Fruit fly (Drosophila melanogaster) whole organism, wandering third instar larva: ENCODE results near the gene SPH93.
A peak's percentile ranks its signal among the peaks of the same experiment; 100 is the strongest.

Source experiments
- CG9705 ChIP-seq: fragments of 200-800 bp; sonication (Bioruptor generic); optimal IDR thresholded peaks from 2 replicates; lab custom pipeline; 2018; ENCODE audit warnings: missing biosample characterization, mild to moderate bottlenecking, missing genetic modification characterization
- CrebA ChIP-seq: fragments of 200-800 bp; sonication (Bioruptor generic); optimal IDR thresholded peaks from 2 replicates; lab custom pipeline; 2016; ENCODE audit warnings: missing biosample characterization, mild to moderate bottlenecking, missing genetic modification characterization, borderline replicate concordance
- Dfd ChIP-seq: fragments of >200 bp; optimal IDR thresholded peaks from 2 replicates; lab custom pipeline; 2017; ENCODE audit warnings: missing biosample characterization, missing genetic modification characterization
- N ChIP-seq: fragments of >200 bp; optimal IDR thresholded peaks from 2 replicates; lab custom pipeline; 2018; ENCODE audit warnings: missing biosample characterization, missing external identifiers, missing genetic modification characterization
- OdsH ChIP-seq: fragments of 200-800 bp; sonication (Bioruptor generic); optimal IDR thresholded peaks from 2 replicates; lab custom pipeline; 2016; ENCODE audit warnings: missing biosample characterization, mild to moderate bottlenecking, missing genetic modification characterization
- Sp1 ChIP-seq: fragments of 200-800 bp; sonication (Bioruptor generic); optimal IDR thresholded peaks from 3 replicates; lab custom pipeline; 2019; ENCODE audit warnings: missing biosample characterization, mild to moderate bottlenecking, missing genetic modification characterization, moderate library complexity
- br ChIP-seq: fragments of 200-800 bp; sonication (Bioruptor generic); optimal IDR thresholded peaks from 2 replicates; lab custom pipeline; 2016; ENCODE audit warnings: missing biosample characterization, missing genetic modification characterization
- jim ChIP-seq: fragments of 175-275, 200-325 bp; sonication (Bioruptor generic); optimal IDR thresholded peaks from 2 replicates; lab custom pipeline; 2016; ENCODE audit warnings: missing biosample characterization, mild to moderate bottlenecking, missing genetic modification characterization
- pan ChIP-seq: fragments of >200 bp; optimal IDR thresholded peaks from 2 replicates; lab custom pipeline; 2017
- psq ChIP-seq: fragments of 200-800 bp; sonication (Bioruptor generic); optimal IDR thresholded peaks from 3 replicates; lab custom pipeline; 2017; ENCODE audit warnings: missing biosample characterization, mild to moderate bottlenecking, missing genetic modification characterization, moderate library complexity
- sv ChIP-seq: fragments of 200-800 bp; sonication (Bioruptor generic); optimal IDR thresholded peaks from 3 replicates; lab custom pipeline; 2016; ENCODE audit warnings: missing biosample characterization, missing genetic modification characterization
- usp ChIP-seq: fragments of >200 bp; optimal IDR thresholded peaks from 2 replicates; lab custom pipeline; 2017; ENCODE audit warnings: missing biosample characterization, missing genetic modification characterization
- woc ChIP-seq: sonication (Bioruptor generic); optimal IDR thresholded peaks from 2 replicates; lab custom pipeline; 2016; ENCODE audit warnings: missing biosample characterization, mild to moderate bottlenecking, missing genetic modification characterization

- TF ChIP-seq pan (no peak), Sp1 (GFP tag; lab: Kevin White, UChicago) (peak; percentile 97), CG9705 (GFP tag; lab: Kevin White, UChicago) (peak; percentile 77), Dfd (GFP tag; lab: Kevin White, UChicago) (peak; percentile 85), woc (peak; percentile 83), jim (GFP tag; lab: Kevin White, UChicago) (peak; percentile 73), br (GFP tag; lab: Kevin White, UChicago) (peak; percentile 97), sv (GFP tag; lab: Kevin White, UChicago) (peak; percentile 93), N (GFP tag; lab: Kevin White, UChicago) (no peak), usp (GFP tag; lab: Kevin White, UChicago) (no peak), CrebA (GFP tag; lab: Kevin White, UChicago) (no peak), psq (GFP tag; lab: Kevin White, UChicago) (peak; percentile 98), OdsH (GFP tag; lab: Kevin White, UChicago) (peak; percentile 98)
Measured at dm6 chr2L:17480943-17481580, 25.3 kb upstream of the SPH93 start, which contains the start of the genes fws and Lamtor3.
